Worm (Caenorhabditis elegans) whole organism, L3 larva: Measurements from ENCODE around the gene Y20C6A.1.
"Not testable (repeated sequence)": the region's sequence is repeated elsewhere in the genome, so short reads cannot be mapped to it uniquely, and the experiment has no call there.

Experiments used
- ceh-28 ChIP-seq: fragments of 150-350 bp; optimal IDR thresholded peaks from 2 replicates; lab custom pipeline; 2014; ENCODE audit warnings: missing biosample characterization, missing genetic modification reagents, missing genetic modification characterization
- lin-39 ChIP-seq: fragments of 150-350 bp; optimal IDR thresholded peaks from 2 replicates; lab custom pipeline; 2018; ENCODE audit warnings: missing biosample characterization, missing genetic modification reagents, missing genetic modification characterization
- nhr-28 ChIP-seq: fragments of 150-350 bp; optimal IDR thresholded peaks from 2 replicates; lab custom pipeline; 2014; ENCODE audit warnings: missing biosample characterization, missing genetic modification characterization
- sea-2 ChIP-seq: fragments of 150-350 bp; sonication (generic microtip); optimal IDR thresholded peaks from 4 replicates; lab custom pipeline; 2014; ENCODE audit warnings: missing biosample characterization, missing genetic modification reagents, missing genetic modification characterization
- ztf-11 ChIP-seq: fragments of 150-350 bp; optimal IDR thresholded peaks from 2 replicates; lab custom pipeline; 2014; ENCODE audit warnings: missing biosample characterization, missing genetic modification characterization
- ztf-4 ChIP-seq: fragments of 150-350 bp; optimal IDR thresholded peaks from 2 replicates; lab custom pipeline; 2014; ENCODE audit warnings: missing biosample characterization, missing genetic modification characterization

DNA sequence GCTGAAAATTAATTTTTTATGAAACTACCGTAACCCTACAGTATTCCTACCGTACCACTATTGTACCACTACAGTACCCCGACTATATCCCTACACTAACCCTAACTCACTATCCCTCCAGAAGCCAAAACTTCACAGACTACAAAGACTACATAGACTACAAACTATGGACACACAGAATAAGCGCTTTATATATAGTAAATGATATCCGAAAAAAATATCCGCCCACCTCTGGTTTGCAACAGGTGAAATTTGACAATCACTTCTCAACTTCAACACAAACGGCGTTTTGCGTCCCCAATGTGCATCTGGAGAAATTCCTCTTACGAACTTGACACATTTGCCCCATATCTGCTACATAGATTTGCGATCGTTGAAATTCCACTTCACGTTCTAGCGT, 33.4 kb upstream of the Y20C6A.1 start, which contains the start of gene srh-132:
- not testable (repeated sequence) for TF ChIP-seq nhr-28 (tag; lab: Kevin White, UChicago); ztf-4 (tag; lab: Kevin White, UChicago); ceh-28 (tag; lab: Kevin White, UChicago); ztf-11; lin-39 (tag; lab: Kevin White, UChicago); sea-2 (GFP tag; lab: Kevin White, UChicago)
